Worm (Caenorhabditis elegans) whole organism, late embryonic: Measurements from ENCODE around the gene F59B10.2.

ENCODE experiments used
- K09A11.1 ChIP-seq: sonication (generic microtip); optimal IDR thresholded peaks from 2 replicates; lab custom pipeline; 2017; ENCODE audit warnings: antibody characterized with exemption, mild to moderate bottlenecking, missing genetic modification characterization, missing compliant biosample characterization; ENCODE audit not compliant: insufficient read depth
- Y22D7AL.16 ChIP-seq: sonication (generic microtip); optimal IDR thresholded peaks from 2 replicates; lab custom pipeline; 2016; ENCODE audit warnings: missing genetic modification characterization, missing compliant biosample characterization
- ahr-1 ChIP-seq: sonication (generic microtip); optimal IDR thresholded peaks from 2 replicates; lab custom pipeline; 2016; ENCODE audit warnings: missing genetic modification characterization, missing compliant biosample characterization
- ama-1 ChIP-seq: fragments of 150-350 bp; optimal IDR thresholded peaks from 2 replicates; lab custom pipeline; 2014
- ceh-14 ChIP-seq: sonication (generic microtip); optimal IDR thresholded peaks from 2 replicates; lab custom pipeline; 2016; ENCODE audit warnings: missing genotype, missing genetic modification characterization, missing compliant biosample characterization
- ceh-18 ChIP-seq: sonication (generic microtip); optimal IDR thresholded peaks from 2 replicates; lab custom pipeline; 2016; ENCODE audit warnings: missing genetic modification characterization, missing compliant biosample characterization
- ceh-22 ChIP-seq: sonication (generic microtip); optimal IDR thresholded peaks from 2 replicates; lab custom pipeline; 2017; ENCODE audit warnings: missing biosample characterization, missing genetic modification characterization
- ceh-30 ChIP-seq: fragments of 150-350 bp; optimal IDR thresholded peaks from 2 replicates; lab custom pipeline; 2014; ENCODE audit warnings: missing biosample characterization, missing genetic modification characterization
- ceh-9 ChIP-seq: sonication (generic microtip); optimal IDR thresholded peaks from 2 replicates; lab custom pipeline; 2016; ENCODE audit warnings: mild to moderate bottlenecking, missing genetic modification characterization, inconsistent platforms, missing compliant biosample characterization
- dve-1 ChIP-seq: sonication (generic microtip); optimal IDR thresholded peaks from 2 replicates; lab custom pipeline; 2017; ENCODE audit warnings: antibody characterized with exemption, mild to moderate bottlenecking, missing genetic modification characterization, missing compliant biosample characterization
- elt-2 ChIP-seq: sonication (generic microtip); optimal IDR thresholded peaks from 2 replicates; lab custom pipeline; 2016; ENCODE audit warnings: missing genetic modification reagents, missing genetic modification characterization, missing compliant biosample characterization
- ets-4 ChIP-seq: sonication (generic microtip); optimal IDR thresholded peaks from 2 replicates; lab custom pipeline; 2016; ENCODE audit warnings: missing genetic modification characterization, missing compliant biosample characterization
- fax-1 ChIP-seq: sonication (generic microtip); optimal IDR thresholded peaks from 2 replicates; lab custom pipeline; 2016; ENCODE audit warnings: missing genotype, missing genetic modification characterization, missing compliant biosample characterization
- fkh-6 ChIP-seq: sonication (generic microtip); optimal IDR thresholded peaks from 2 replicates; lab custom pipeline; 2016; ENCODE audit warnings: missing genetic modification characterization, missing compliant biosample characterization
- hlh-15 ChIP-seq: sonication (generic microtip); optimal IDR thresholded peaks from 2 replicates; lab custom pipeline; 2016; ENCODE audit warnings: missing genetic modification characterization, missing compliant biosample characterization
- hlh-30 ChIP-seq: sonication (generic microtip); optimal IDR thresholded peaks from 2 replicates; lab custom pipeline; 2017; ENCODE audit warnings: antibody characterized with exemption, missing genetic modification characterization, missing compliant biosample characterization; ENCODE audit not compliant: insufficient read depth
- lim-6 ChIP-seq: sonication (generic microtip); optimal IDR thresholded peaks from 2 replicates; lab custom pipeline; 2016; ENCODE audit warnings: missing genetic modification characterization, missing compliant biosample characterization
- lin-11 ChIP-seq: fragments of 200-800 bp; sonication (Bioruptor generic); optimal IDR thresholded peaks from 2 replicates; lab custom pipeline; 2018; ENCODE audit warnings: mild to moderate bottlenecking, missing genetic modification characterization, missing compliant biosample characterization
- madf-2 ChIP-seq: sonication (generic microtip); optimal IDR thresholded peaks from 2 replicates; lab custom pipeline; 2017; ENCODE audit warnings: missing genetic modification characterization, missing compliant biosample characterization
- nfya-1 ChIP-seq: sonication (generic microtip); optimal IDR thresholded peaks from 2 replicates; lab custom pipeline; 2017; ENCODE audit warnings: missing genetic modification characterization, mild to moderate bottlenecking, missing compliant biosample characterization, antibody characterized with exemption, moderate library complexity
- nhr-11 ChIP-seq: fragments of 150-350 bp; optimal IDR thresholded peaks from 2 replicates; lab custom pipeline; 2014; ENCODE audit warnings: missing biosample characterization, missing genetic modification characterization
- pag-3 ChIP-seq: sonication (generic microtip); optimal IDR thresholded peaks from 2 replicates; lab custom pipeline; 2016; ENCODE audit warnings: missing compliant biosample characterization, missing genetic modification characterization, borderline replicate concordance
- pat-9 ChIP-seq: fragments of 200-800 bp; sonication (Bioruptor generic); optimal IDR thresholded peaks from 2 replicates; lab custom pipeline; 2018; ENCODE audit warnings: mild to moderate bottlenecking, missing genetic modification characterization, moderate library complexity, missing compliant biosample characterization
- pax-1 ChIP-seq: fragments of 150-350 bp; optimal IDR thresholded peaks from 2 replicates; lab custom pipeline; 2014; ENCODE audit warnings: missing biosample characterization, missing genetic modification characterization
- pha-2 ChIP-seq: sonication (generic microtip); optimal IDR thresholded peaks from 2 replicates; lab custom pipeline; 2017; ENCODE audit warnings: mild to moderate bottlenecking, missing genetic modification characterization, missing compliant biosample characterization
- pros-1 ChIP-seq: fragments of 150-350 bp; optimal IDR thresholded peaks from 2 replicates; lab custom pipeline; 2014; ENCODE audit warnings: missing biosample characterization, missing genetic modification reagents, missing genetic modification characterization
- ref-2 ChIP-seq: sonication (generic microtip); optimal IDR thresholded peaks from 2 replicates; lab custom pipeline; 2016; ENCODE audit warnings: missing genetic modification characterization, missing compliant biosample characterization
- rnt-1 ChIP-seq: sonication (generic microtip); optimal IDR thresholded peaks from 2 replicates; lab custom pipeline; 2016; ENCODE audit warnings: missing genetic modification characterization, missing compliant biosample characterization
- sox-4 ChIP-seq: sonication (generic microtip); optimal IDR thresholded peaks from 2 replicates; lab custom pipeline; 2017; ENCODE audit warnings: mild to moderate bottlenecking, missing genetic modification characterization, inconsistent platforms, missing compliant biosample characterization
- syd-9 ChIP-seq: sonication (generic microtip); optimal IDR thresholded peaks from 2 replicates; lab custom pipeline; 2016; ENCODE audit warnings: mild to moderate bottlenecking, missing genetic modification characterization, moderate library complexity, missing compliant biosample characterization
- tbx-2 ChIP-seq: sonication (generic microtip); optimal IDR thresholded peaks from 2 replicates; lab custom pipeline; 2016; ENCODE audit warnings: missing genetic modification characterization, missing compliant biosample characterization
- ttx-3 ChIP-seq: sonication (generic microtip); optimal IDR thresholded peaks from 2 replicates; lab custom pipeline; 2016; ENCODE audit warnings: missing genetic modification reagents, missing genetic modification characterization, missing compliant biosample characterization
- unc-3 ChIP-seq, 2 experiments: fragments of 200-800 bp in 1 of 2; sonication (Bioruptor generic) in 1 of 2; sonication (generic microtip) in 1 of 2; conservative IDR thresholded peaks in 1 of 2; optimal IDR thresholded peaks in 1 of 2; 2 replicates each; pipeline versions ENCODE4 v1.3.6 to Lab custom; 2016 to 2022; ENCODE audit warnings: missing compliant biosample characterization in 2 of 2, missing genetic modification characterization in 2 of 2, missing genetic modification reagents in 1 of 2
- unc-55 ChIP-seq: sonication (generic microtip); optimal IDR thresholded peaks from 2 replicates; lab custom pipeline; 2017; ENCODE audit warnings: missing biosample characterization, missing genetic modification reagents, missing genetic modification characterization
- unc-86 ChIP-seq: sonication (generic microtip); optimal IDR thresholded peaks from 2 replicates; lab custom pipeline; 2016; ENCODE audit warnings: missing genetic modification characterization, missing compliant biosample characterization
- ztf-16 ChIP-seq: sonication (generic microtip); optimal IDR thresholded peaks from 2 replicates; lab custom pipeline; 2017; ENCODE audit warnings: missing genetic modification characterization, missing compliant biosample characterization

F59B10.2 gene

ce11 chrII:10476959-10477358, 32.7 kb downstream of the F59B10.2 start, which contains the start of gene ZK666.4:
TSS of gene ZK666.4 (plus strand) at chrII:10477259.
- no peak for TF ChIP-seq dve-1 (tag; lab: Kevin White, UChicago)
- TF ChIP-seq ceh-22 (tag; lab: Kevin White, UChicago), result no peak
- TF ChIP-seq syd-9 (tag; lab: Kevin White, UChicago), result no peak
- TF ChIP-seq pha-2 (tag; lab: Kevin White, UChicago), result no peak
- no peak for TF ChIP-seq ahr-1 (tag; lab: Kevin White, UChicago)
- TF ChIP-seq sox-4 (tag; lab: Kevin White, UChicago), result no peak
- no peak for TF ChIP-seq Y22D7AL.16 (tag; lab: Kevin White, UChicago)
- no peak for TF ChIP-seq rnt-1 (tag; lab: Kevin White, UChicago)
- no peak for TF ChIP-seq unc-86 (tag; lab: Kevin White, UChicago)
- TF ChIP-seq pax-1 (tag; lab: Kevin White, UChicago), result no peak
- no peak for TF ChIP-seq lim-6 (tag; lab: Kevin White, UChicago)
- no peak for TF ChIP-seq madf-2 (tag; lab: Kevin White, UChicago)
- no peak for TF ChIP-seq pros-1
- TF ChIP-seq ceh-18, result no peak
- no peak for TF ChIP-seq unc-55 (GFP tag; lab: Kevin White, UChicago)
- no peak for TF ChIP-seq fkh-6
- TF ChIP-seq nfya-1 (tag; lab: Kevin White, UChicago), result no peak

ce11 chrII:10476039-10476438, 33.6 kb downstream of the F59B10.2 start, which contains the start of gene clec-58:
TSS of gene clec-58 (minus strand) at chrII:10476139.
- TF ChIP-seq rnt-1 (tag; lab: Kevin White, UChicago) (no peak), elt-2 (no peak), ceh-30 (no peak), unc-55 (GFP tag; lab: Kevin White, UChicago) (no peak), ets-4 (no peak), nfya-1 (tag; lab: Kevin White, UChicago) (no peak), ceh-14 (no peak), lim-6 (tag; lab: Kevin White, UChicago) (no peak), ref-2 (no peak), ztf-16 (tag; lab: Kevin White, UChicago) (no peak)

ce11 chrII:10471790-10472189, 37.9 kb downstream of the F59B10.2 start, which contains the start of gene ZK666.2:
TSS of gene ZK666.2 (minus strand) at chrII:10471890.
- TF ChIP-seq pha-2 (tag; lab: Kevin White, UChicago), result no peak
- TF ChIP-seq madf-2 (tag; lab: Kevin White, UChicago), result no peak
- no peak for TF ChIP-seq ceh-14
- no peak for TF ChIP-seq ttx-3
- TF ChIP-seq lin-11, result no peak
- TF ChIP-seq fax-1 (tag; lab: Kevin White, UChicago), result no peak
- TF ChIP-seq ceh-9 (tag; lab: Kevin White, UChicago), result no peak
- no peak for TF ChIP-seq pag-3
- no peak for TF ChIP-seq hlh-30
- no peak for TF ChIP-seq nhr-11 (tag; lab: Kevin White, UChicago)
- TF ChIP-seq pax-1 (tag; lab: Kevin White, UChicago), result no peak
- TF ChIP-seq unc-3 (GFP tag; conservative IDR thresholded peaks at IDR 0.05; lab: Robert Waterston, UW), result no peak
- no peak for TF ChIP-seq unc-3 (tag; optimal IDR thresholded peaks at IDR 0.05; lab: Kevin White, UChicago)
- TF ChIP-seq, all 69 proteins: peak for 0

- TF ChIP-seq tbx-2 (tag; lab: Kevin White, UChicago) (no peak), hlh-30 (no peak), hlh-15 (no peak), pat-9 (tag; lab: Kevin White, UChicago) (no peak), unc-55 (GFP tag; lab: Kevin White, UChicago) (no peak), K09A11.1 (tag; lab: Kevin White, UChicago) (no peak), pha-2 (tag; lab: Kevin White, UChicago) (no peak), madf-2 (tag; lab: Kevin White, UChicago) (no peak), ceh-9 (tag; lab: Kevin White, UChicago) (no peak), pax-1 (tag; lab: Kevin White, UChicago) (no peak), ref-2 (no peak), dve-1 (tag; lab: Kevin White, UChicago) (no peak), syd-9 (tag; lab: Kevin White, UChicago) (no peak), ama-1 (lab: Kevin White, UChicago) (no peak)
Observed at ce11 chrII:10471247-10471646, 38.4 kb downstream of the F59B10.2 start, which contains the start of gene ZK666.1. TSS of gene ZK666.1 (minus strand) at chrII:10471347.
